Fruit fly (Drosophila melanogaster) whole organism, embryonic: ENCODE measurements around the gene Sodh1.

Source experiments
- Bdp1 ChIP-seq: fragments of 200-800 bp; sonication (Bioruptor generic); optimal IDR thresholded peaks from 3 replicates; lab custom pipeline; 2016; ENCODE audit warnings: missing biosample characterization, missing genetic modification characterization
- CG10267 ChIP-seq: fragments of 200-800 bp; sonication (Bioruptor generic); optimal IDR thresholded peaks from 2 replicates; lab custom pipeline; 2018; ENCODE audit warnings: missing biosample characterization, mild to moderate bottlenecking, missing genetic modification characterization, moderate library complexity
- CG10543 ChIP-seq: fragments of 200-800 bp; sonication (Bioruptor generic); optimal IDR thresholded peaks from 3 replicates; lab custom pipeline; 2017; ENCODE audit warnings: missing biosample characterization, mild to moderate bottlenecking, missing genetic modification characterization, moderate library complexity
- CG10654 ChIP-seq: fragments of 200-800 bp; sonication (Bioruptor generic); optimal IDR thresholded peaks from 2 replicates; lab custom pipeline; 2016; ENCODE audit warnings: missing biosample characterization, missing genetic modification characterization
- CG11504 ChIP-seq: fragments of 200-800 bp; sonication (Bioruptor generic); optimal IDR thresholded peaks from 3 replicates; lab custom pipeline; 2019; ENCODE audit warnings: missing biosample characterization, mild to moderate bottlenecking, missing genetic modification characterization, moderate library complexity
- CG12071 ChIP-seq: fragments of 200-800 bp; sonication (Bioruptor generic); optimal IDR thresholded peaks from 3 replicates; lab custom pipeline; 2018; ENCODE audit warnings: missing biosample characterization, mild to moderate bottlenecking, missing genetic modification characterization
- CG12299 ChIP-seq: fragments of 200-800 bp; sonication (Bioruptor generic); optimal IDR thresholded peaks from 2 replicates; lab custom pipeline; 2018; ENCODE audit warnings: missing biosample characterization, mild to moderate bottlenecking, missing genetic modification characterization
- CG15696 ChIP-seq: fragments of 200-800 bp; sonication (Bioruptor generic); optimal IDR thresholded peaks from 2 replicates; lab custom pipeline; 2019; ENCODE audit warnings: missing biosample characterization, mild to moderate bottlenecking, missing genetic modification characterization, moderate library complexity
- CG16813 ChIP-seq: fragments of 200-800 bp; sonication (Bioruptor generic); IDR thresholded peaks from 3 replicates; pipeline ENCODE4 v1.3.6; 2022; ENCODE audit warnings: missing biosample characterization, missing genetic modification characterization; ENCODE audit not compliant: partially characterized antibody
- CG17328 ChIP-seq: fragments of 200-800 bp; sonication (Bioruptor generic); IDR thresholded peaks from 2 replicates; pipeline ENCODE4 v1.3.6; 2022; ENCODE audit warnings: missing biosample characterization, missing genetic modification characterization
- CG32767 ChIP-seq: fragments of 200-800 bp; sonication (Bioruptor generic); IDR thresholded peaks from 2 replicates; pipeline ENCODE4 v1.3.6; 2022; ENCODE audit warnings: missing biosample characterization, missing genetic modification characterization
- CG34422 ChIP-seq: fragments of 200-800 bp; sonication (Bioruptor generic); IDR thresholded peaks from 3 replicates; pipeline ENCODE4 v1.3.6; 2022; ENCODE audit warnings: missing biosample characterization, missing genetic modification characterization
- CG4360 ChIP-seq: fragments of 200-800 bp; sonication (Bioruptor generic); IDR thresholded peaks from 2 replicates; pipeline ENCODE4 v1.3.6; 2022; ENCODE audit warnings: missing biosample characterization, missing genetic modification characterization
- CG8765 ChIP-seq: fragments of 200-800 bp; sonication (Bioruptor generic); IDR thresholded peaks from 2 replicates; pipeline ENCODE4 v1.3.6; 2022; ENCODE audit warnings: missing biosample characterization, missing genetic modification characterization
- CG8924 ChIP-seq: fragments of 200-800 bp; optimal IDR thresholded peaks from 3 replicates; lab custom pipeline; 2019; ENCODE audit warnings: missing biosample characterization, mild to moderate bottlenecking, missing genetic modification characterization, moderate library complexity
- CG9727 ChIP-seq: fragments of 200-800 bp; sonication (Bioruptor generic); optimal IDR thresholded peaks from 3 replicates; lab custom pipeline; 2017; ENCODE audit warnings: missing biosample characterization, mild to moderate bottlenecking, missing genetic modification characterization
- CG9876 ChIP-seq: fragments of 200-800 bp; sonication (Bioruptor generic); optimal IDR thresholded peaks from 2 replicates; lab custom pipeline; 2016; ENCODE audit warnings: missing biosample characterization, missing genetic modification characterization
- CrebB ChIP-seq: fragments of 200-800 bp; sonication (Bioruptor generic); optimal IDR thresholded peaks from 3 replicates; lab custom pipeline; 2018; ENCODE audit warnings: missing biosample characterization, mild to moderate bottlenecking, missing genetic modification characterization
- Fer1 ChIP-seq: fragments of 200-800 bp; sonication (Bioruptor generic); optimal IDR thresholded peaks from 2 replicates; lab custom pipeline; 2017; ENCODE audit warnings: missing biosample characterization, mild to moderate bottlenecking, missing genetic modification characterization
- H2.0 ChIP-seq: fragments of 200-800 bp; sonication (Bioruptor generic); IDR thresholded peaks from 2 replicates; pipeline ENCODE4 v1.3.6; 2022; ENCODE audit warnings: missing biosample characterization, missing genetic modification characterization
- HLH4C ChIP-seq: fragments of 200-800 bp; sonication (Bioruptor generic); IDR thresholded peaks from 3 replicates; pipeline ENCODE4 v1.3.6; 2022; ENCODE audit warnings: missing biosample characterization, missing genetic modification characterization; ENCODE audit not compliant: partially characterized antibody
- Hey ChIP-seq: fragments of 200-800 bp; sonication (Bioruptor generic); optimal IDR thresholded peaks from 3 replicates; lab custom pipeline; 2018; ENCODE audit warnings: missing biosample characterization, mild to moderate bottlenecking, missing genetic modification characterization
- Hr39 ChIP-seq: fragments of >200 bp; optimal IDR thresholded peaks from 2 replicates; lab custom pipeline; 2017
- Jarid2 ChIP-seq: fragments of 200-800 bp; sonication (Bioruptor generic); optimal IDR thresholded peaks from 3 replicates; lab custom pipeline; 2017; ENCODE audit warnings: mild to moderate bottlenecking, missing biosample characterization, missing genetic modification reagents, missing genetic modification characterization
- Mes4 ChIP-seq: fragments of 200-800 bp; sonication (Bioruptor generic); optimal IDR thresholded peaks from 2 replicates; lab custom pipeline; 2016; ENCODE audit warnings: missing biosample characterization, missing genetic modification characterization
- Neu2 ChIP-seq: fragments of 200-800 bp; sonication (Bioruptor generic); optimal IDR thresholded peaks from 3 replicates; lab custom pipeline; 2016; ENCODE audit warnings: missing biosample characterization, missing genetic modification characterization, borderline replicate concordance
- Nf-YB ChIP-seq: fragments of 200-800 bp; sonication (Bioruptor generic); optimal IDR thresholded peaks from 3 replicates; lab custom pipeline; 2019; ENCODE audit warnings: missing biosample characterization, mild to moderate bottlenecking, missing genetic modification characterization, moderate library complexity
- Pdp1 ChIP-seq, 2 experiments: fragments of 200-800 bp; sonication (Bioruptor generic); optimal IDR thresholded peaks; 3 replicates each; lab custom pipeline; 2016; ENCODE audit warnings: missing biosample characterization in 2 of 2, missing genetic modification characterization in 2 of 2, mild to moderate bottlenecking in 1 of 2, moderate library complexity in 1 of 2
- Poxn ChIP-seq: fragments of 200-800 bp; sonication (Bioruptor generic); IDR thresholded peaks from 2 replicates; pipeline ENCODE4 v1.3.6; 2022; ENCODE audit warnings: missing biosample characterization, missing genetic modification characterization
- Xbp1 ChIP-seq: fragments of 200-800 bp; sonication (Bioruptor generic); optimal IDR thresholded peaks from 3 replicates; lab custom pipeline; 2016; ENCODE audit warnings: missing biosample characterization, mild to moderate bottlenecking, missing genetic modification characterization
- cato ChIP-seq: fragments of 200-800 bp; sonication (Bioruptor generic); optimal IDR thresholded peaks from 2 replicates; lab custom pipeline; 2016; ENCODE audit warnings: missing biosample characterization, missing genetic modification characterization, borderline replicate concordance
- chn ChIP-seq: fragments of 200-800 bp; sonication (Bioruptor generic); optimal IDR thresholded peaks from 2 replicates; lab custom pipeline; 2016; ENCODE audit warnings: missing biosample characterization, missing genetic modification characterization
- crol ChIP-seq: fragments of 200-800 bp; sonication (Bioruptor generic); IDR thresholded peaks from 2 replicates; pipeline ENCODE4 v1.3.6; 2022; ENCODE audit warnings: missing biosample characterization, missing genetic modification characterization
- eve ChIP-seq, 2 experiments: fragments of >200 bp; optimal IDR thresholded peaks; 2 replicates each; lab custom pipeline; 2017; ENCODE audit warnings: missing biosample characterization in 2 of 2, missing genetic modification characterization in 2 of 2
- gcm ChIP-seq: fragments of 200-800 bp; sonication (Bioruptor generic); optimal IDR thresholded peaks from 2 replicates; lab custom pipeline; 2019; ENCODE audit warnings: missing biosample characterization, mild to moderate bottlenecking, missing genetic modification characterization, moderate library complexity
- gro ChIP-seq: fragments of 200-800 bp; sonication (Bioruptor generic); optimal IDR thresholded peaks from 2 replicates; lab custom pipeline; 2016; ENCODE audit warnings: missing biosample characterization, missing genetic modification characterization
- hkb ChIP-seq, 2 experiments: fragments of 200-800 bp in 1 of 2; fragments of >200 bp in 1 of 2; sonication (Bioruptor generic) in 1 of 2; IDR thresholded peaks in 1 of 2; optimal IDR thresholded peaks in 1 of 2; 2 replicates each; pipeline versions ENCODE4 v1.3.6 to Lab custom; 2017 to 2022; ENCODE audit warnings: missing biosample characterization in 1 of 2, missing genetic modification characterization in 1 of 2
- lbe ChIP-seq: fragments of 200-800 bp; sonication (Bioruptor generic); optimal IDR thresholded peaks from 2 replicates; lab custom pipeline; 2016; ENCODE audit warnings: missing biosample characterization, mild to moderate bottlenecking, missing genetic modification characterization
- lilli ChIP-seq: fragments of 200-800 bp; sonication (Bioruptor generic); optimal IDR thresholded peaks from 3 replicates; lab custom pipeline; 2016; ENCODE audit warnings: missing biosample characterization, missing genetic modification characterization
- mam ChIP-seq: fragments of 200-800 bp; sonication (Bioruptor generic); optimal IDR thresholded peaks from 3 replicates; lab custom pipeline; 2016; ENCODE audit warnings: missing biosample characterization, missing genetic modification characterization
- nerfin-1 ChIP-seq: fragments of 200-800 bp; sonication (Bioruptor generic); optimal IDR thresholded peaks from 3 replicates; lab custom pipeline; 2019; ENCODE audit warnings: missing biosample characterization, mild to moderate bottlenecking, missing genetic modification characterization, moderate library complexity
- nmo ChIP-seq: fragments of 200-800 bp; sonication (Bioruptor generic); optimal IDR thresholded peaks from 2 replicates; lab custom pipeline; 2018; ENCODE audit warnings: missing biosample characterization, mild to moderate bottlenecking, missing genetic modification characterization, moderate library complexity
- nom ChIP-seq: fragments of 200-800 bp; sonication (Bioruptor generic); optimal IDR thresholded peaks from 2 replicates; lab custom pipeline; 2017; ENCODE audit warnings: missing biosample characterization, missing genetic modification characterization, mild to moderate bottlenecking, moderate library complexity, missing genetic modification reagents
- oc ChIP-seq: fragments of 200-800 bp; sonication (Bioruptor generic); optimal IDR thresholded peaks from 2 replicates; lab custom pipeline; 2018; ENCODE audit warnings: missing biosample characterization, mild to moderate bottlenecking, missing genetic modification characterization, moderate library complexity
- pho ChIP-seq: fragments of 200-800 bp; sonication (Bioruptor generic); optimal IDR thresholded peaks from 2 replicates; lab custom pipeline; 2016; ENCODE audit warnings: missing biosample characterization, missing genetic modification characterization
- seq ChIP-seq: fragments of 200-800 bp; sonication (Bioruptor generic); IDR thresholded peaks from 2 replicates; pipeline ENCODE4 v1.3.6; 2022; ENCODE audit warnings: missing biosample characterization, missing genetic modification characterization
- slp2 ChIP-seq: fragments of 200-800 bp; sonication (Bioruptor generic); optimal IDR thresholded peaks from 2 replicates; lab custom pipeline; 2016; ENCODE audit warnings: missing biosample characterization, missing genetic modification characterization
- toy ChIP-seq: fragments of 200-800 bp; sonication (Bioruptor generic); IDR thresholded peaks from 2 replicates; pipeline ENCODE4 v1.3.6; 2022; ENCODE audit warnings: missing biosample characterization, missing genetic modification characterization
- twi ChIP-seq: fragments of 200-800 bp; optimal IDR thresholded peaks from 2 replicates; lab custom pipeline; 2019; ENCODE audit warnings: missing biosample characterization, mild to moderate bottlenecking, missing genetic modification characterization, moderate library complexity

Gene Sodh1

dm6 chr3R:7037250-7037802, 14.8 kb upstream of the Sodh1 start (continued):
- TF ChIP-seq Mes4 (GFP tag; lab: Kevin White, UChicago) (no peak), CG9876 (GFP tag; lab: Kevin White, UChicago) (no peak), crol (GFP tag; lab: Robert Waterston, UW) (peak; percentile 72), oc (tag; lab: Kevin White, UChicago) (peak; percentile 48), CG16813 (0 out of 3 replicates have a peak, but pooled peaks have one; percentile 9), Poxn (no peak), Jarid2 (peak; percentile 43), Fer1 (no peak), CG15696 (tag; lab: Kevin White, UChicago) (peak; percentile 31), nmo (GFP tag; lab: Kevin White, UChicago) (peak; percentile 37), CG34422 (GFP tag; lab: Robert Waterston, UW) (peak; percentile 34; the same call in 1 of the 3 replicates), Hr39 (lab: Kevin White, UChicago) (no peak), lbe (GFP tag; lab: Kevin White, UChicago) (peak; percentile 35), CG11504 (tag; lab: Kevin White, UChicago) (peak; percentile 23), Nf-YB (GFP tag; lab: Kevin White, UChicago) (peak; percentile 94), CG10267 (peak; percentile 91), Hey (tag; lab: Kevin White, UChicago) (peak; percentile 13), gcm (peak; percentile 47), CG12299 (tag; lab: Kevin White, UChicago) (no peak), CG10543 (GFP tag; lab: Kevin White, UChicago) (peak; percentile 27), Xbp1 (peak; percentile 10), CG9727 (GFP tag; lab: Kevin White, UChicago) (peak; percentile 10), seq (peak; percentile 74), CG4360 (GFP tag; lab: Robert Waterston, UW) (0 out of 2 replicates have a peak, but pooled peaks have one; percentile 39), lilli (GFP tag; lab: Kevin White, UChicago) (peak; percentile 18), Neu2 (GFP tag; lab: Kevin White, UChicago) (peak; percentile 52), cato (GFP tag; lab: Kevin White, UChicago) (no peak), hkb (optimal IDR thresholded peaks at IDR 0.05; lab: Kevin White, UChicago) (no peak), hkb (GFP tag; IDR thresholded peaks at IDR 0.05; lab: Robert Waterston, UW) (0 out of 2 replicates have a peak, but pooled peaks have one; percentile 26), CG17328 (no peak; the same call in 1 of the 2 replicates), CG8924 (tag; lab: Kevin White, UChicago) (peak; percentile 47), H2.0 (GFP tag; lab: Robert Waterston, UW) (no peak), mam (GFP tag; lab: Kevin White, UChicago) (peak; percentile 31), gro (GFP tag; lab: Kevin White, UChicago) (peak; percentile 31), eve (GFP tag; optimal IDR thresholded peaks at IDR 0.05; lab: Kevin White, UChicago) (no peak), CrebB (peak; percentile 35), pho (GFP tag; lab: Kevin White, UChicago) (peak; percentile 3), nom (GFP tag; lab: Kevin White, UChicago) (peak; percentile 11), Pdp1 (GFP tag; optimal IDR thresholded peaks at IDR 0.05; lab: Kevin White, UChicago) (peak; percentile 11 to 86), CG8765 (GFP tag; lab: Robert Waterston, UW) (0 out of 2 replicates have a peak, but pooled peaks have one; percentile 16), CG32767 (0 out of 2 replicates have a peak, but pooled peaks have one; percentile 18), slp2 (peak; percentile 27), CG12071 (GFP tag; lab: Kevin White, UChicago) (peak; percentile 3), chn (peak; percentile 32), toy (GFP tag; lab: Robert Waterston, UW) (no peak), nerfin-1 (tag; lab: Kevin White, UChicago) (peak; percentile 21), twi (tag; lab: Kevin White, UChicago) (peak; percentile 97), CG10654 (GFP tag; lab: Kevin White, UChicago) (no peak), HLH4C (peak; percentile 30; the same call in 1 of the 3 replicates), Bdp1 (GFP tag; lab: Kevin White, UChicago) (no peak)
